Fruit fly (Drosophila melanogaster) whole organism, pupa: ENCODE data around the gene CG16789.

Source experiments
- EcR ChIP-seq: fragments of 200-800 bp; sonication (Bioruptor generic); optimal IDR thresholded peaks from 3 replicates; lab custom pipeline; 2019; ENCODE audit warnings: missing biosample characterization, missing genetic modification characterization, mild to moderate bottlenecking, moderate library complexity, missing genetic modification reagents
- gl ChIP-seq: fragments of 200-800 bp; sonication (Bioruptor generic); optimal IDR thresholded peaks from 2 replicates; lab custom pipeline; 2018; ENCODE audit warnings: missing biosample characterization, mild to moderate bottlenecking, missing genetic modification characterization

- TF ChIP-seq gl (tag; lab: Kevin White, UChicago) (peak; percentile 23), EcR (GFP tag; lab: Kevin White, UChicago) (peak; percentile 53)
Measured at dm6 chr3R:9550265-9551012, 15.6 kb upstream of the CG16789 start.
